Worm (Caenorhabditis elegans) whole organism, midembryonic: Measurements from ENCODE around the gene oac-3.

Source experiments
- T22C8.4 ChIP-seq: fragments of 200-800 bp; sonication (Bioruptor generic); IDR thresholded peaks from 2 replicates; pipeline ENCODE4 v1.3.6; 2022; ENCODE audit warnings: missing genetic modification characterization, missing compliant biosample characterization
- cog-1 ChIP-seq: sonication (generic microtip); optimal IDR thresholded peaks from 2 replicates; lab custom pipeline; 2016; ENCODE audit warnings: missing genetic modification characterization, missing compliant biosample characterization
- flt-1 ChIP-seq: fragments of 200-800 bp; sonication (Bioruptor generic); IDR thresholded peaks from 2 replicates; pipeline ENCODE4 v1.3.6; 2022; ENCODE audit warnings: missing genetic modification characterization, missing compliant biosample characterization
- tab-1 ChIP-seq: fragments of 200-800 bp; sonication (Bioruptor generic); IDR thresholded peaks from 2 replicates; pipeline ENCODE4 v1.3.6; 2022; ENCODE audit warnings: missing genetic modification characterization, missing compliant biosample characterization
- ztf-29 ChIP-seq: fragments of 200-800 bp; sonication (Bioruptor generic); IDR thresholded peaks from 2 replicates; pipeline ENCODE4 v1.3.6; 2022; ENCODE audit warnings: missing genetic modification reagents, missing genetic modification characterization, missing compliant biosample characterization

DNA sequence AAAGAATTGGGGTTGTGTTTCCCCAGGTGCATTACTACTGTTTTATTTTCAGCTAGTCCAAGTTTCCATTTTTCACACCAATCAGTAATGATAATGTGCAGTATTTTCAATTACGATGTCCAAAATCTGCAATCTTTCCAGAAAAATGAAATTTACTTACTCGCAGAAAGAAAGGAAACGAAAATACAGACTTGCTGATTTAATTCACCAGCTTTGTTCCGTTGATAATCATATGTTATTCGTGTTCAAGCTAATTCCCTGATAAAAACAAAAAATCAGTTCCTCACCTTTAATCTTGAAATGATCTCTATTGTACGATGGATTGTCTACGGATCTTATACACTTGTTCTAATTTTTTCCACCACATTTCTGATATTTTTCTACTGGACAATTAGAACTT lies 24.5 kb downstream of the oac-3 start, which contains the start of gene srxa-11:
- no peak for TF ChIP-seq flt-1 (GFP tag; lab: Robert Waterston, UW)
- no peak for TF ChIP-seq tab-1
- no peak for TF ChIP-seq T22C8.4 (GFP tag; lab: Robert Waterston, UW)
- no peak for TF ChIP-seq ztf-29 (GFP tag; lab: Robert Waterston, UW)
- no peak for TF ChIP-seq cog-1
